Worm (Caenorhabditis elegans) whole organism, L4/young adult: ENCODE data around the gene hpo-7.

Experiments
- W03F9.2 ChIP-seq: fragments of 150-350 bp; optimal IDR thresholded peaks from 2 replicates; lab custom pipeline; 2014; ENCODE audit warnings: missing biosample characterization, missing genetic modification characterization
- dao-5 ChIP-seq: sonication (generic microtip); optimal IDR thresholded peaks from 2 replicates; lab custom pipeline; 2016; ENCODE audit warnings: missing genotype, missing genetic modification characterization, moderate library complexity, missing compliant biosample characterization
- him-1 ChIP-seq: sonication (generic microtip); optimal IDR thresholded peaks from 2 replicates; lab custom pipeline; 2016; ENCODE audit warnings: missing genotype, missing genetic modification reagents, missing genetic modification characterization, missing compliant biosample characterization

hpo-7 gene

ce11 chrII:2083726-2084179 is 51.8 kb downstream of the hpo-7 start, which contains the start of the genes T16A1.5 and fbxc-49:
Gene T16A1.5, minus strand, starts transcription at chrII:2083826.
Gene fbxc-49, plus strand, starts transcription at chrII:2084129.
- no peak for TF ChIP-seq dao-5
- no peak for TF ChIP-seq him-1 (tag; lab: Kevin White, UChicago)
- TF ChIP-seq W03F9.2 (tag; lab: Kevin White, UChicago) = no peak
